Fruit fly (Drosophila melanogaster) whole organism, embryonic: Measurements from ENCODE around the gene CG14853.

ENCODE experiments used
- ATbp ChIP-seq: fragments of 200-800 bp; sonication (Bioruptor generic); optimal IDR thresholded peaks from 2 replicates; lab custom pipeline; 2017; ENCODE audit warnings: missing biosample characterization, mild to moderate bottlenecking, missing genetic modification characterization, missing genetic modification reagents
- BtbVII ChIP-seq: fragments of 200-800 bp; sonication (Bioruptor generic); optimal IDR thresholded peaks from 3 replicates; lab custom pipeline; 2017; ENCODE audit warnings: missing biosample characterization, mild to moderate bottlenecking, missing genetic modification characterization
- CG10274 ChIP-seq: fragments of 200-800 bp; sonication (Bioruptor generic); optimal IDR thresholded peaks from 3 replicates; lab custom pipeline; 2017; ENCODE audit warnings: missing biosample characterization, mild to moderate bottlenecking, missing genetic modification characterization
- CG11247 ChIP-seq: fragments of 200-800 bp; sonication (Bioruptor generic); IDR thresholded peaks from 2 replicates; pipeline ENCODE4 v1.3.6; 2022; ENCODE audit warnings: missing biosample characterization, missing genetic modification characterization
- CG12769 ChIP-seq: fragments of 200-800 bp; sonication (Bioruptor generic); optimal IDR thresholded peaks from 2 replicates; lab custom pipeline; 2019; ENCODE audit warnings: missing biosample characterization, mild to moderate bottlenecking, missing genetic modification characterization, moderate library complexity
- CG15011 ChIP-seq: fragments of 200-800 bp; sonication (Bioruptor generic); optimal IDR thresholded peaks from 3 replicates; lab custom pipeline; 2018; ENCODE audit warnings: missing biosample characterization, mild to moderate bottlenecking, missing genetic modification characterization
- CG1603 ChIP-seq: fragments of 200-800 bp; sonication (Bioruptor generic); optimal IDR thresholded peaks from 2 replicates; lab custom pipeline; 2019; ENCODE audit warnings: missing biosample characterization, mild to moderate bottlenecking, missing genetic modification characterization, moderate library complexity
- CG1647 ChIP-seq: fragments of 200-800 bp; sonication (Bioruptor generic); optimal IDR thresholded peaks from 3 replicates; lab custom pipeline; 2016; ENCODE audit warnings: missing biosample characterization, missing genetic modification characterization
- CG17328 ChIP-seq: fragments of 200-800 bp; sonication (Bioruptor generic); IDR thresholded peaks from 2 replicates; pipeline ENCODE4 v1.3.6; 2022; ENCODE audit warnings: missing biosample characterization, missing genetic modification characterization
- CG1832 ChIP-seq: fragments of 200-800 bp; sonication (Bioruptor generic); optimal IDR thresholded peaks from 2 replicates; lab custom pipeline; 2017; ENCODE audit warnings: missing biosample characterization, mild to moderate bottlenecking, missing genetic modification characterization, inconsistent platforms
- CG2202 ChIP-seq: fragments of 200-800 bp; sonication (Bioruptor generic); optimal IDR thresholded peaks from 2 replicates; lab custom pipeline; 2018; ENCODE audit warnings: missing biosample characterization, mild to moderate bottlenecking, missing genetic modification characterization
- CG31224 ChIP-seq: fragments of 200-800 bp; sonication (Bioruptor generic); IDR thresholded peaks from 2 replicates; pipeline ENCODE4 v1.3.6; 2022; ENCODE audit warnings: missing biosample characterization, missing genetic modification characterization
- CG3163 ChIP-seq: fragments of 200-800 bp; sonication (Bioruptor generic); optimal IDR thresholded peaks from 3 replicates; lab custom pipeline; 2016; ENCODE audit warnings: missing biosample characterization, missing genetic modification characterization
- CG34224 ChIP-seq: fragments of 200-800 bp; sonication (Bioruptor generic); IDR thresholded peaks from 3 replicates; pipeline ENCODE4 v1.3.6; 2022; ENCODE audit warnings: missing biosample characterization, missing genetic modification characterization; ENCODE audit not compliant: partially characterized antibody
- CG34422 ChIP-seq: fragments of 200-800 bp; sonication (Bioruptor generic); IDR thresholded peaks from 3 replicates; pipeline ENCODE4 v1.3.6; 2022; ENCODE audit warnings: missing biosample characterization, missing genetic modification characterization
- CG4360 ChIP-seq: fragments of 200-800 bp; sonication (Bioruptor generic); IDR thresholded peaks from 2 replicates; pipeline ENCODE4 v1.3.6; 2022; ENCODE audit warnings: missing biosample characterization, missing genetic modification characterization
- CG6175 ChIP-seq: fragments of 200-800 bp; sonication (Bioruptor generic); IDR thresholded peaks from 3 replicates; pipeline ENCODE4 v1.3.6; 2022; ENCODE audit warnings: missing biosample characterization, missing genetic modification characterization
- CG7786 ChIP-seq: fragments of 200-800 bp; sonication (Bioruptor generic); optimal IDR thresholded peaks from 2 replicates; lab custom pipeline; 2016; ENCODE audit warnings: missing biosample characterization, missing genetic modification characterization
- CG7839 ChIP-seq: fragments of 200-800 bp; sonication (Bioruptor generic); optimal IDR thresholded peaks from 3 replicates; lab custom pipeline; 2018; ENCODE audit warnings: missing biosample characterization, mild to moderate bottlenecking, missing genetic modification characterization, moderate library complexity
- CG8290 ChIP-seq, 3 experiments: fragments of 200-800 bp; sonication (Bioruptor generic); optimal IDR thresholded peaks; 2 replicates each; lab custom pipeline; 2016 to 2019; ENCODE audit warnings: missing biosample characterization in 3 of 3, missing genetic modification characterization in 3 of 3, mild to moderate bottlenecking in 2 of 3, moderate library complexity in 1 of 3
- CHES-1-like ChIP-seq: fragments of 200-800 bp; sonication (Bioruptor generic); optimal IDR thresholded peaks from 2 replicates; lab custom pipeline; 2016; ENCODE audit warnings: missing biosample characterization, missing genetic modification characterization
- Dbx ChIP-seq: fragments of 200-800 bp; sonication (Bioruptor generic); IDR thresholded peaks from 3 replicates; pipeline ENCODE4 v1.3.6; 2022; ENCODE audit warnings: missing biosample characterization, missing genetic modification characterization
- Dek ChIP-seq: fragments of 200-800 bp; sonication (Bioruptor generic); optimal IDR thresholded peaks from 3 replicates; lab custom pipeline; 2019; ENCODE audit warnings: missing biosample characterization, mild to moderate bottlenecking, missing genetic modification characterization, moderate library complexity
- Ets65A ChIP-seq: fragments of 200-800 bp; sonication (Bioruptor generic); peaks from one replicate; lab custom pipeline; 2016; ENCODE audit warnings: missing biosample characterization, missing genetic modification characterization
- Med ChIP-seq: fragments of 200-800 bp; sonication (Bioruptor generic); peaks from one replicate; lab custom pipeline; 2016; ENCODE audit warnings: missing biosample characterization, missing genetic modification characterization, mild to moderate bottlenecking, inconsistent platforms, moderate library complexity
- al ChIP-seq: fragments of 200-800 bp; sonication (Bioruptor generic); IDR thresholded peaks from 2 replicates; pipeline ENCODE4 v1.3.6; 2022; ENCODE audit warnings: missing biosample characterization, missing genetic modification characterization
- ara ChIP-seq: fragments of 200-800 bp; sonication (Bioruptor generic); IDR thresholded peaks from 2 replicates; pipeline ENCODE4 v1.3.6; 2022; ENCODE audit warnings: missing biosample characterization, missing genetic modification characterization
- caup ChIP-seq: fragments of 200-800 bp; sonication (Bioruptor generic); optimal IDR thresholded peaks from 3 replicates; lab custom pipeline; 2017; ENCODE audit warnings: missing biosample characterization, mild to moderate bottlenecking, missing genetic modification characterization, moderate library complexity; ENCODE audit not compliant: severe bottlenecking
- ci ChIP-seq: fragments of 200-800 bp; sonication (Bioruptor generic); IDR thresholded peaks from 3 replicates; pipeline ENCODE4 v1.3.6; 2022; ENCODE audit warnings: missing biosample characterization, missing genetic modification characterization
- crol ChIP-seq: fragments of 200-800 bp; sonication (Bioruptor generic); IDR thresholded peaks from 2 replicates; pipeline ENCODE4 v1.3.6; 2022; ENCODE audit warnings: missing biosample characterization, missing genetic modification characterization
- cwo ChIP-seq: fragments of 200-800 bp; sonication (Bioruptor generic); optimal IDR thresholded peaks from 3 replicates; lab custom pipeline; 2017; ENCODE audit warnings: missing biosample characterization, missing genetic modification characterization, mild to moderate bottlenecking, moderate library complexity, missing genetic modification reagents
- ems ChIP-seq: fragments of 200-800 bp; sonication (Bioruptor generic); optimal IDR thresholded peaks from 3 replicates; lab custom pipeline; 2016; ENCODE audit warnings: missing biosample characterization, missing genetic modification characterization
- eyg ChIP-seq: fragments of 200-800 bp; sonication (Bioruptor generic); optimal IDR thresholded peaks from 3 replicates; lab custom pipeline; 2016; ENCODE audit warnings: missing biosample characterization, missing genetic modification characterization
- mld ChIP-seq: fragments of 200-800 bp; sonication (Bioruptor generic); IDR thresholded peaks from 3 replicates; pipeline ENCODE4 v1.3.6; 2022; ENCODE audit warnings: missing biosample characterization, missing genetic modification characterization; ENCODE audit not compliant: partially characterized antibody
- nom ChIP-seq: fragments of 200-800 bp; sonication (Bioruptor generic); optimal IDR thresholded peaks from 2 replicates; lab custom pipeline; 2017; ENCODE audit warnings: missing biosample characterization, missing genetic modification characterization, mild to moderate bottlenecking, moderate library complexity, missing genetic modification reagents
- psq ChIP-seq: fragments of 200-800 bp; sonication (Bioruptor generic); optimal IDR thresholded peaks from 2 replicates; lab custom pipeline; 2017; ENCODE audit warnings: missing biosample characterization, missing genetic modification characterization
- ranshi ChIP-seq: fragments of 200-800 bp; sonication (Bioruptor generic); IDR thresholded peaks from 2 replicates; pipeline ENCODE4 v1.3.6; 2022; ENCODE audit warnings: missing biosample characterization, missing genetic modification characterization
- sd ChIP-seq: fragments of 200-800 bp; sonication (Bioruptor generic); optimal IDR thresholded peaks from 3 replicates; lab custom pipeline; 2018; ENCODE audit warnings: missing biosample characterization, mild to moderate bottlenecking, missing genetic modification characterization, moderate library complexity
- sima ChIP-seq: fragments of 200-800 bp; sonication (Bioruptor generic); optimal IDR thresholded peaks from 2 replicates; lab custom pipeline; 2016; ENCODE audit warnings: missing biosample characterization, missing genetic modification characterization
- sob ChIP-seq: fragments of 200-800 bp; sonication (Bioruptor generic); IDR thresholded peaks from 2 replicates; pipeline ENCODE4 v1.3.6; 2022; ENCODE audit warnings: missing biosample characterization, missing genetic modification characterization
- sr ChIP-seq: fragments of 200-800 bp; sonication (Bioruptor generic); IDR thresholded peaks from 3 replicates; pipeline ENCODE4 v1.3.6; 2022; ENCODE audit warnings: missing biosample characterization, missing genetic modification characterization

Gene CG14853

DNA sequence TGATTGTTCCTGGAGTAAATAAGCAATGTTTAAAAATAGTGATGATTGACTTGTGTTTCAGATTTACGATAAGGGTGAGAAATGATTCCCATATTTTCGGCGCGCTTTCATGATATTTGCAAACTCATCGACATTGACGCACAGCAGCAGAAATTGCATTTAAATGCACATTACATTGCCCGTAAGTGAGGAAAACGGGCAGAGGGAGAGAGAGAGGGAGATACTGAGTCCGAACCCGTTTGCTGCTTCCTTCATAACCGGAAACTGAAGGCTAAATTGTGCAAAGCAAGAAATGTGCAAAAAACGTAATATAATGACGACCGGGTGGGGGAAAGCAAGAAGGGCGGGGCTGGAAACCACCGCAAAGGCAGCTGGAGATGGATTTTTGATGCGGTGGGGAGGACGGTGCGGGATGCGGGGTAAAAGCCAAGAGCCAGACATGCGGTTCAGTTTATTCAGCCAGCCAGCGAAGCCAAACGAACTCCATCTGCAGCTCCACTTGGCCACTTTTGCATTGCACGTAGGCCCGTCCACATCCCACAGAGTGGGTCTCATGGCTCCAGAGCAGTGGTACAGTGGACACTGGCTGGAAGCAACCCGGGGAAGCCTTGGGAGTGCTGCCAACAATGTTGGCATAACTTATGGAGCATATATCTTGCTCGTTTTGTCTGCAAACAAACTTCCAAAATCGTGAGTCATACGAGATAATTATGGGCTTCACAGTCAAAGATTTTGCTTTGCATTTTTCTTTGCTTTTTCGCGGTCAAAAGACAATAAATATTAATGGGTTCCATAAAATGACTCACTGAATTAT, 43.8 kb downstream of the CG14853 start (continued):
- TF ChIP-seq cwo (GFP tag; lab: Kevin White, UChicago) (no peak), CG11247 (GFP tag; lab: Robert Waterston, UW) (no peak), CG6175 (GFP tag; lab: Robert Waterston, UW) (0 out of 3 replicates have a peak, but pooled peaks have one; percentile 9), CG15011 (GFP tag; lab: Kevin White, UChicago) (no peak), CG7839 (tag; lab: Kevin White, UChicago) (no peak)

dm6 chr3R:14654231-14654975, 45.0 kb downstream of the CG14853 start:
- TF ChIP-seq CG17328 (GFP tag; lab: Robert Waterston, UW): 0 out of 2 replicates have a peak, but pooled peaks have one; percentile 28
- peak; percentile 35 for TF ChIP-seq CG1603 (tag; lab: Kevin White, UChicago)
- TF ChIP-seq ranshi (GFP tag; lab: Robert Waterston, UW): 0 out of 2 replicates have a peak, but pooled peaks have one; percentile 4
- TF ChIP-seq CG3163 (GFP tag; lab: Kevin White, UChicago): peak; percentile 70
- peak; percentile 63 for TF ChIP-seq CG4360 (GFP tag; lab: Robert Waterston, UW)
- peak; percentile 26 for TF ChIP-seq CG7786 (GFP tag; lab: Kevin White, UChicago)
- no peak for TF ChIP-seq CG8290 (GFP tag; optimal IDR thresholded peaks at IDR 0.05; lab: Kevin White, UChicago)
- TF ChIP-seq CG8290 (tag; optimal IDR thresholded peaks at IDR 0.05; lab: Kevin White, UChicago): peak in 1 of 2 experiments; percentile 12
- 0 out of 2 replicates have a peak, but pooled peaks have one; percentile 12 for TF ChIP-seq ara (GFP tag; lab: Robert Waterston, UW)
- no peak for TF ChIP-seq sima (GFP tag; lab: Kevin White, UChicago)
- peak; percentile 11 for TF ChIP-seq Dek (tag; lab: Kevin White, UChicago)
- TF ChIP-seq sr (GFP tag; lab: Robert Waterston, UW): peak; percentile 40; the same call in 1 of the 3 replicates
- peak; percentile 85 for TF ChIP-seq Ets65A (GFP tag; lab: Kevin White, UChicago)
- TF ChIP-seq CG31224 (GFP tag; lab: Robert Waterston, UW): peak; percentile 38; the same call in 1 of the 2 replicates
- TF ChIP-seq Med (GFP tag; lab: Kevin White, UChicago): peak; percentile 72
- TF ChIP-seq sd: peak; percentile 7
- TF ChIP-seq nom (GFP tag; lab: Kevin White, UChicago): peak; percentile 22
- peak; percentile 98 for TF ChIP-seq CG10274
- no peak for TF ChIP-seq CG1647 (GFP tag; lab: Kevin White, UChicago)
- 0 out of 3 replicates have a peak, but pooled peaks have one; percentile 9 for TF ChIP-seq mld
- peak; percentile 42 for TF ChIP-seq CG12769 (tag; lab: Kevin White, UChicago)
- TF ChIP-seq caup (GFP tag; lab: Kevin White, UChicago): no peak
- TF ChIP-seq BtbVII (GFP tag; lab: Kevin White, UChicago): no peak
- TF ChIP-seq CG34422 (GFP tag; lab: Robert Waterston, UW): peak; percentile 71
- TF ChIP-seq CHES-1-like (GFP tag; lab: Kevin White, UChicago): peak; percentile 22
- peak; percentile 86 for TF ChIP-seq psq (GFP tag; lab: Kevin White, UChicago)
- peak; percentile 46; the same call in 1 of the 3 replicates for TF ChIP-seq ci (GFP tag; lab: Robert Waterston, UW)
- no peak for TF ChIP-seq CG1832
- no peak for TF ChIP-seq ems
- TF ChIP-seq ATbp (GFP tag; lab: Kevin White, UChicago): peak; percentile 44
- peak; percentile 11 for TF ChIP-seq eyg
- TF ChIP-seq al (GFP tag; lab: Robert Waterston, UW): peak; percentile 7; the same call in 1 of the 2 replicates
- peak; percentile 57; the same call in 2 of the 3 replicates for TF ChIP-seq Dbx
- TF ChIP-seq crol (GFP tag; lab: Robert Waterston, UW): peak; percentile 96
- TF ChIP-seq CG34224 (GFP tag; lab: Robert Waterston, UW): peak; percentile 15; the same call in 1 of the 3 replicates
- TF ChIP-seq sob: peak; percentile 14; the same call in 1 of the 2 replicates
- TF ChIP-seq CG2202 (tag; lab: Kevin White, UChicago): no peak
- TF ChIP-seq, all 482 proteins: peak for 29
